Fruit fly (Drosophila melanogaster): Measurements from ENCODE around the gene Pkc98E.
A peak's percentile ranks its signal among the peaks of the same experiment; 100 is the strongest.

The Pkc98E gene

DNA sequence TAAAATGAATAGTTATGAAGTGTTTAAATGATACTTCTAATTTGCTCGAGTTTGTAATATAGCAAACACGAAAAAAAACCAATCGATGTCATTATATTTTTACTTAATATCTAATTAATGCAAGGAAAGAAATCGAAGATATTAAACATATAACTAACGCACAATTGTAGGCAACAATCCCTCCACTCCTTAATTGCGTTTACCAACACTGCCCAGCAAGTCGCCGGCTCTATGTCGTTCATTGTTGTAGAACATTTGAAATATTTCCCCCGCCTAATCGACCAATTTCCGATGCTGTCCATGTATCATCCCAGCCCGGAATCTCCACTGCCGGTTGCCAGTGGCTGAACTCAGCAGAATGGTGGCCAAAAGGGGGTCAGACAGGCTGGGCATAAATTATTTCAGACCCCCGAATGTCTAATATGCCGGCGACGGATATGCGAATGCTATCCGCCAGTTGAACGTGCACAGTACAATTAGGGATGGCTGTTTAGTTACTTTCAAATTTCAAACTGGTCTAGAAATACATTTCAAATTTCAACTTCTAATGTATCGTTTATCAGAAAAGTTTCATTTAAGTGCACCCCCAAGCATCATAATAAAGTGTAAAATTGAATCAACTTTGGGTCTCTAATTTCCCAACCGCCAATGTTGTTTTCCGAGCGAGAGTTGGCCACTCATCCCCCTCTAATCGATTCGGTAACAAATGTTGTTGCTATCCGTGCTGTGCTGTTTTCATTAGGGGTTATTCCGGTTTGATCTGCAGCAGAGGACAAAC lies 29.7 kb downstream of the Pkc98E start (continued):
- TF ChIP-seq Hmr (GFP tag; optimal IDR thresholded peaks at IDR 0.05), result peak; percentile 66
- peak; percentile 49; the same call in 1 of the 3 replicates for TF ChIP-seq CG14050 (GFP tag; IDR thresholded peaks at IDR 0.05)
- no peak for TF ChIP-seq HLHmδ (GFP tag; optimal IDR thresholded peaks at IDR 0.05)
- no peak for TF ChIP-seq CG3065 (GFP tag; optimal IDR thresholded peaks at IDR 0.05)
- TF ChIP-seq Oli (tag; optimal IDR thresholded peaks at IDR 0.05), result peak; percentile 49
- peak; percentile 18 for TF ChIP-seq CG31365 (tag; optimal IDR thresholded peaks at IDR 0.05)
- TF ChIP-seq Blimp-1 (GFP tag; optimal IDR thresholded peaks at IDR 0.05), result peak; percentile 6
- TF ChIP-seq CG6272 (GFP tag; IDR thresholded peaks at IDR 0.05), result 0 out of 2 replicates have a peak, but pooled peaks have one; percentile 17
- peak; percentile 1 for TF ChIP-seq Bdp1 (GFP tag; optimal IDR thresholded peaks at IDR 0.05)
- peak; percentile 42 for TF ChIP-seq CG2712 (tag; optimal IDR thresholded peaks at IDR 0.05)
- TF ChIP-seq CG18764 (GFP tag; optimal IDR thresholded peaks at IDR 0.05), result no peak
- peak; percentile 6 for TF ChIP-seq CG15696 (tag; optimal IDR thresholded peaks at IDR 0.05)
- TF ChIP-seq Hr51 (GFP tag; optimal IDR thresholded peaks at IDR 0.05), result peak in 1 of 2 experiments; percentile 47

DNA sequence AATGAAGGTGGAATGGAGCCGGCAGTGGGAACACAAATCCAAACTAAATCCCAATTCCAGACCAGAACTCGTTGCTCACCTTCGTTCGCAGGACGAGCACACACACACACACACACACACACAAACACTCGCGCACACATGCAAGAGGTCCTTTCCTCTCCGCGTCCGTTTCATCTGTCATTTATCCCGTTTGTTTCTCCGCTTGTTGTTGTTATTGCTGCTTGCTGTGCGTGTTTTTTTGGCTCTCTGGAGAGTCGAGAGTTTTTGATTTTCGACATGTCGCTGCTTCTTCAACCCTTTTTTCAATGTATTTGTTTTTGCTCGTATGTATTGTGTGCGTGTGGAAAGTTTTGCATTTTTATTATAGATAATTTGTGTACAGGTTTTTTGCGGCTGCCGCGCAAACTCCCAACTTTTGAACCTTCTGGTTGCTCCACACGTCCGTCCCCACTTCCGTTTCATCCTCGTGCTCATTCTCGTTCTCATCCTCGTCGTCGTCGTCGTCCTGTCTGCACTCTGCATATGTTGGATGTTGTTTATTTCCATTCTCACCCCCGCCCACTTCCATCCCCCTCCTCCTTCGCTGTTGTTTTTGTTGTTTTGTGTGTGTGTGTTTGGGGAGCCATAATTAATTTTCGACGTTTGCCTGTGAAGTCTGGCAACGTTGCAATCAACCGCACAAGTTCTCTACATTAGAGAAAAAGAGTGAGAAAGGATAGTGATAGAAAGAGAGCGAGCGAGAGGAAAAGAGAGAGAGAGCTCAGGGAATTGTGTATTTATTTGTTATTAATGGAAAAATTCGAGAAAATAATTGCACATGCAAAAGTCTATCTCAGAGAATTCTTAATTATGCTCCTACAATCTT lies 30.5 kb downstream of the Pkc98E start:
- TF ChIP-seq CG15696 (tag; optimal IDR thresholded peaks at IDR 0.05), result no peak
- no peak for TF ChIP-seq row (GFP tag; IDR thresholded peaks at IDR 0.05)
- TF ChIP-seq CG2202 (tag; optimal IDR thresholded peaks at IDR 0.05), result no peak
- TF ChIP-seq Ada2b (GFP tag; IDR thresholded peaks at IDR 0.05), result no peak
- TF ChIP-seq tll (GFP tag; optimal IDR thresholded peaks at IDR 0.05), result peak in 1 of 2 experiments; percentile 66
- TF ChIP-seq CG17829 (tag; optimal IDR thresholded peaks at IDR 0.05), result no peak
- TF ChIP-seq ken (GFP tag; IDR thresholded peaks at IDR 0.05), result no peak
- TF ChIP-seq Oaz (GFP tag; IDR thresholded peaks at IDR 0.05), result no peak
- TF ChIP-seq CG12391 (tag; optimal IDR thresholded peaks at IDR 0.05), result no peak
- TF ChIP-seq zf30C (GFP tag; optimal IDR thresholded peaks at IDR 0.05), result no peak
- peak; percentile 75 for TF ChIP-seq abd-A (tag; optimal IDR thresholded peaks at IDR 0.05)
- no peak for TF ChIP-seq CG4730 (GFP tag; IDR thresholded peaks at IDR 0.05)
- TF ChIP-seq CG15514 (GFP tag; optimal IDR thresholded peaks at IDR 0.05), result no peak
- no peak for TF ChIP-seq CG6683 (GFP tag; optimal IDR thresholded peaks at IDR 0.05)
- TF ChIP-seq CG12071 (GFP tag; optimal IDR thresholded peaks at IDR 0.05), result no peak
- TF ChIP-seq CG3995 (GFP tag; optimal IDR thresholded peaks at IDR 0.05), result no peak
- no peak for TF ChIP-seq CG3163 (GFP tag; optimal IDR thresholded peaks at IDR 0.05)
- no peak for TF ChIP-seq maf-S (GFP tag; optimal IDR thresholded peaks at IDR 0.05)
- TF ChIP-seq Xbp1 (GFP tag; optimal IDR thresholded peaks at IDR 0.05), result no peak
- TF ChIP-seq jigr1 (GFP tag; IDR thresholded peaks at IDR 0.05), result no peak
- no peak for TF ChIP-seq CG10274 (GFP tag; optimal IDR thresholded peaks at IDR 0.05)
- no peak for TF ChIP-seq BEAF-32 (GFP tag; optimal IDR thresholded peaks at IDR 0.05)
- 0 out of 2 replicates have a peak, but pooled peaks have one; percentile 11 for TF ChIP-seq bbx (GFP tag; IDR thresholded peaks at IDR 0.05; ENCODE audit: partially characterized antibody)
- no peak for TF ChIP-seq CG4328 (GFP tag; optimal IDR thresholded peaks at IDR 0.05)
- no peak for TF ChIP-seq CG30403 (GFP tag; optimal IDR thresholded peaks at IDR 0.05)
- TF ChIP-seq jing (GFP tag; optimal IDR thresholded peaks at IDR 0.05), result no peak
- TF ChIP-seq CG32767 (GFP tag; IDR thresholded peaks at IDR 0.05), result 0 out of 2 replicates have a peak, but pooled peaks have one; percentile 32
- peak; percentile 30 for TF ChIP-seq CG1832 (GFP tag; optimal IDR thresholded peaks at IDR 0.05)
- no peak for TF ChIP-seq CG34422 (GFP tag; IDR thresholded peaks at IDR 0.05)
- no peak for TF ChIP-seq CG14014 (GFP tag; IDR thresholded peaks at IDR 0.05)
- TF ChIP-seq twi (tag; optimal IDR thresholded peaks at IDR 0.05), result no peak
- no peak for TF ChIP-seq BtbVII (GFP tag; optimal IDR thresholded peaks at IDR 0.05)
- no peak for TF ChIP-seq sob (GFP tag; IDR thresholded peaks at IDR 0.05)
- TF ChIP-seq Deaf1 (tag; optimal IDR thresholded peaks at IDR 0.05), result peak; percentile 5
